Fruit fly (Drosophila melanogaster) whole organism, embryonic: ENCODE results near the gene wrd.
A peak's percentile ranks its signal among the peaks of the same experiment; 100 is the strongest.

Experiments used
- CG15601 ChIP-seq: fragments of 200-800 bp; sonication (Bioruptor generic); optimal IDR thresholded peaks from 3 replicates; lab custom pipeline; 2019; ENCODE audit warnings: missing biosample characterization, mild to moderate bottlenecking, missing genetic modification characterization, moderate library complexity
- Chrac-16 ChIP-seq: fragments of 200-800 bp; sonication (Bioruptor generic); optimal IDR thresholded peaks from 3 replicates; lab custom pipeline; 2016; ENCODE audit warnings: missing biosample characterization, missing genetic modification characterization
- Dad ChIP-seq: fragments of 200-800 bp; sonication (Bioruptor generic); optimal IDR thresholded peaks from 3 replicates; lab custom pipeline; 2016; ENCODE audit warnings: missing biosample characterization, missing genetic modification characterization
- HHEX ChIP-seq: fragments of 200-800 bp; sonication (Bioruptor generic); optimal IDR thresholded peaks from 3 replicates; lab custom pipeline; 2017; ENCODE audit warnings: missing biosample characterization, mild to moderate bottlenecking, missing genetic modification characterization, missing genetic modification reagents
- kah ChIP-seq: fragments of 200-800 bp; sonication (Bioruptor generic); optimal IDR thresholded peaks from 2 replicates; lab custom pipeline; 2018; ENCODE audit warnings: missing biosample characterization, mild to moderate bottlenecking, missing genetic modification characterization
- lilli ChIP-seq: fragments of 200-800 bp; sonication (Bioruptor generic); optimal IDR thresholded peaks from 3 replicates; lab custom pipeline; 2016; ENCODE audit warnings: missing biosample characterization, missing genetic modification characterization

dm6 chr3R:18125023-18125630 lies 42.4 kb upstream of the wrd start:
- TF ChIP-seq Chrac-16 (peak; percentile 80), CG15601 (peak; percentile 30), kah (GFP tag; lab: Kevin White, UChicago) (no peak), Dad (GFP tag; lab: Kevin White, UChicago) (peak; percentile 71), HHEX (peak; percentile 56), lilli (GFP tag; lab: Kevin White, UChicago) (peak; percentile 79)
